Fruit fly (Drosophila melanogaster) whole organism, embryonic: ENCODE results near the gene CG43293.

ENCODE experiments used
- Ada2b ChIP-seq: fragments of 200-800 bp; sonication (Bioruptor generic); IDR thresholded peaks from 2 replicates; pipeline ENCODE4 v1.3.6; 2022; ENCODE audit warnings: missing biosample characterization, missing genetic modification characterization
- Antp ChIP-seq: fragments of 200-800 bp; sonication (Bioruptor generic); optimal IDR thresholded peaks from 3 replicates; lab custom pipeline; 2016; ENCODE audit warnings: missing biosample characterization, missing genetic modification characterization
- Awh ChIP-seq: fragments of 200-800 bp; sonication (Bioruptor generic); IDR thresholded peaks from 2 replicates; pipeline ENCODE4, ENCODE4 v1.3.6; 2022; ENCODE audit warnings: missing biosample characterization, missing genetic modification characterization
- CG10321 ChIP-seq: fragments of 200-800 bp; sonication (Bioruptor generic); IDR thresholded peaks from 2 replicates; pipeline ENCODE4 v1.3.6; 2022; ENCODE audit warnings: missing biosample characterization, missing genetic modification characterization
- CG10366 ChIP-seq: fragments of 200-800 bp; sonication (Bioruptor generic); IDR thresholded peaks from 2 replicates; pipeline ENCODE4 v1.3.6; 2022; ENCODE audit warnings: missing biosample characterization, missing genetic modification characterization
- CG11695 ChIP-seq: fragments of 200-800 bp; sonication (Bioruptor generic); IDR thresholded peaks from 3 replicates; pipeline ENCODE4 v1.3.6; 2022; ENCODE audit warnings: missing biosample characterization, missing genetic modification characterization
- CG11723 ChIP-seq: fragments of 200-800 bp; sonication (Bioruptor generic); optimal IDR thresholded peaks from 2 replicates; lab custom pipeline; 2017; ENCODE audit warnings: missing biosample characterization, mild to moderate bottlenecking, missing genetic modification characterization
- CG13296 ChIP-seq: fragments of 200-800 bp; sonication (Bioruptor generic); optimal IDR thresholded peaks from 3 replicates; lab custom pipeline; 2018; ENCODE audit warnings: missing biosample characterization, mild to moderate bottlenecking, missing genetic modification characterization
- CG14050 ChIP-seq: fragments of 200-800 bp; sonication (Bioruptor generic); IDR thresholded peaks from 3 replicates; pipeline ENCODE4 v1.3.6; 2022; ENCODE audit warnings: missing biosample characterization, missing genetic modification characterization
- CG15514 ChIP-seq: fragments of 200-800 bp; sonication (Bioruptor generic); optimal IDR thresholded peaks from 3 replicates; lab custom pipeline; 2017; ENCODE audit warnings: missing biosample characterization, missing genetic modification characterization, mild to moderate bottlenecking, moderate library complexity, missing genetic modification reagents
- CG15696 ChIP-seq: fragments of 200-800 bp; sonication (Bioruptor generic); optimal IDR thresholded peaks from 2 replicates; lab custom pipeline; 2019; ENCODE audit warnings: missing biosample characterization, mild to moderate bottlenecking, missing genetic modification characterization, moderate library complexity
- CG17359 ChIP-seq: fragments of 200-800 bp; sonication (Bioruptor generic); optimal IDR thresholded peaks from 3 replicates; lab custom pipeline; 2018; ENCODE audit warnings: missing biosample characterization, mild to moderate bottlenecking, missing genetic modification characterization, moderate library complexity
- CG18599 ChIP-seq: fragments of 200-800 bp; sonication (Bioruptor generic); optimal IDR thresholded peaks from 3 replicates; lab custom pipeline; 2017; ENCODE audit warnings: missing biosample characterization, missing genetic modification characterization, mild to moderate bottlenecking, moderate library complexity, missing genetic modification reagents
- CG2116 ChIP-seq: fragments of 200-800 bp; sonication (Bioruptor generic); optimal IDR thresholded peaks from 3 replicates; lab custom pipeline; 2018; ENCODE audit warnings: missing biosample characterization, mild to moderate bottlenecking, missing genetic modification characterization
- CG2678 ChIP-seq: fragments of 200-800 bp; sonication (Bioruptor generic); optimal IDR thresholded peaks from 3 replicates; lab custom pipeline; 2019; ENCODE audit warnings: missing biosample characterization, mild to moderate bottlenecking, missing genetic modification characterization, moderate library complexity
- CG2875 ChIP-seq: fragments of 200-800 bp; sonication (Bioruptor generic); optimal IDR thresholded peaks from 2 replicates; lab custom pipeline; 2017; ENCODE audit warnings: missing biosample characterization, mild to moderate bottlenecking, missing genetic modification characterization, missing genetic modification reagents
- CG31441 ChIP-seq: fragments of 200-800 bp; sonication (Bioruptor generic); IDR thresholded peaks from 2 replicates; pipeline ENCODE4 v1.3.6; 2022; ENCODE audit warnings: missing biosample characterization, missing genetic modification characterization
- CG3726 ChIP-seq: fragments of 200-800 bp; sonication (Bioruptor generic); IDR thresholded peaks from 3 replicates; pipeline ENCODE4, ENCODE4 v1.3.6; 2022; ENCODE audit warnings: missing biosample characterization, missing genetic modification characterization
- CG6254 ChIP-seq: fragments of 200-800 bp; sonication (Bioruptor generic); optimal IDR thresholded peaks from 3 replicates; lab custom pipeline; 2017; ENCODE audit warnings: mild to moderate bottlenecking, missing biosample characterization, missing genetic modification reagents, missing genetic modification characterization
- CG6683 ChIP-seq: fragments of 200-800 bp; sonication (Bioruptor generic); optimal IDR thresholded peaks from 2 replicates; lab custom pipeline; 2017; ENCODE audit warnings: missing biosample characterization, mild to moderate bottlenecking, missing genetic modification characterization, missing genetic modification reagents
- CG7786 ChIP-seq: fragments of 200-800 bp; sonication (Bioruptor generic); optimal IDR thresholded peaks from 2 replicates; lab custom pipeline; 2016; ENCODE audit warnings: missing biosample characterization, missing genetic modification characterization
- CG7987 ChIP-seq: fragments of 200-800 bp; sonication (Bioruptor generic); optimal IDR thresholded peaks from 2 replicates; lab custom pipeline; 2018; ENCODE audit warnings: missing biosample characterization, mild to moderate bottlenecking, missing genetic modification characterization, moderate library complexity
- CG8944 ChIP-seq: fragments of 200-800 bp; sonication (Bioruptor generic); optimal IDR thresholded peaks from 3 replicates; lab custom pipeline; 2016; ENCODE audit warnings: missing biosample characterization, missing genetic modification characterization
- CG9727 ChIP-seq: fragments of 200-800 bp; sonication (Bioruptor generic); optimal IDR thresholded peaks from 3 replicates; lab custom pipeline; 2017; ENCODE audit warnings: missing biosample characterization, mild to moderate bottlenecking, missing genetic modification characterization
- Dad ChIP-seq: fragments of 200-800 bp; sonication (Bioruptor generic); optimal IDR thresholded peaks from 3 replicates; lab custom pipeline; 2016; ENCODE audit warnings: missing biosample characterization, missing genetic modification characterization
- Fer3 ChIP-seq: fragments of 200-800 bp; sonication (Bioruptor generic); optimal IDR thresholded peaks from 2 replicates; lab custom pipeline; 2018; ENCODE audit warnings: missing biosample characterization, mild to moderate bottlenecking, missing genetic modification characterization, moderate library complexity
- HLH54F ChIP-seq: fragments of 200-800 bp; sonication (Bioruptor generic); optimal IDR thresholded peaks from 3 replicates; lab custom pipeline; 2016; ENCODE audit warnings: missing biosample characterization, missing genetic modification characterization
- Hmr ChIP-seq: fragments of 200-800 bp; sonication (Bioruptor generic); optimal IDR thresholded peaks from 3 replicates; lab custom pipeline; 2017; ENCODE audit warnings: mild to moderate bottlenecking, missing biosample characterization, missing genetic modification reagents, missing genetic modification characterization
- MESR4 ChIP-seq: fragments of 200-800 bp; sonication (Bioruptor generic); optimal IDR thresholded peaks from 2 replicates; lab custom pipeline; 2018; ENCODE audit warnings: missing biosample characterization, mild to moderate bottlenecking, missing genetic modification characterization, moderate library complexity
- Mad ChIP-seq: fragments of 200-800 bp; sonication (Bioruptor generic); optimal IDR thresholded peaks from 2 replicates; lab custom pipeline; 2016; ENCODE audit warnings: missing biosample characterization, missing genetic modification characterization
- Med ChIP-seq: fragments of 200-800 bp; sonication (Bioruptor generic); peaks from one replicate; lab custom pipeline; 2016; ENCODE audit warnings: missing biosample characterization, missing genetic modification characterization, mild to moderate bottlenecking, inconsistent platforms, moderate library complexity
- Spps ChIP-seq: fragments of 200-800 bp; sonication (Bioruptor generic); optimal IDR thresholded peaks from 2 replicates; lab custom pipeline; 2018; ENCODE audit warnings: missing biosample characterization, mild to moderate bottlenecking, missing genetic modification characterization
- ase ChIP-seq: fragments of 200-800 bp; sonication (Bioruptor generic); IDR thresholded peaks from 3 replicates; pipeline ENCODE4 v1.3.6; 2022; ENCODE audit warnings: missing biosample characterization, missing genetic modification characterization
- chif ChIP-seq, 2 experiments: fragments of 200-800 bp; sonication (Bioruptor generic); optimal IDR thresholded peaks; 3 replicates each; lab custom pipeline; 2016; ENCODE audit warnings: missing biosample characterization in 2 of 2, missing genetic modification characterization in 2 of 2
- croc ChIP-seq: fragments of 200-800 bp; sonication (Bioruptor generic); conservative IDR thresholded peaks from 3 replicates; pipeline ENCODE4 v1.3.6; 2022; ENCODE audit warnings: missing biosample characterization, missing genetic modification characterization
- danr ChIP-seq: fragments of 200-800 bp; sonication (Bioruptor generic); IDR thresholded peaks from 2 replicates; pipeline ENCODE4 v1.3.6; 2022; ENCODE audit warnings: missing biosample characterization, missing genetic modification characterization
- dysf ChIP-seq: fragments of 200-800 bp; sonication (Bioruptor generic); IDR thresholded peaks from 3 replicates; pipeline ENCODE4 v1.3.6; 2022; ENCODE audit warnings: missing biosample characterization, missing genetic modification characterization
- gcm ChIP-seq: fragments of 200-800 bp; sonication (Bioruptor generic); optimal IDR thresholded peaks from 2 replicates; lab custom pipeline; 2019; ENCODE audit warnings: missing biosample characterization, mild to moderate bottlenecking, missing genetic modification characterization, moderate library complexity
- hbn ChIP-seq: fragments of 200-800 bp; sonication (Bioruptor generic); IDR thresholded peaks from 2 replicates; pipeline ENCODE4 v1.3.6; 2022; ENCODE audit warnings: missing biosample characterization, missing genetic modification characterization; ENCODE audit not compliant: partially characterized antibody
- hkb ChIP-seq, 2 experiments: fragments of 200-800 bp in 1 of 2; fragments of >200 bp in 1 of 2; sonication (Bioruptor generic) in 1 of 2; IDR thresholded peaks in 1 of 2; optimal IDR thresholded peaks in 1 of 2; 2 replicates each; pipeline versions ENCODE4 v1.3.6 to Lab custom; 2017 to 2022; ENCODE audit warnings: missing biosample characterization in 1 of 2, missing genetic modification characterization in 1 of 2
- lab ChIP-seq: fragments of 200-800 bp; sonication (Bioruptor generic); optimal IDR thresholded peaks from 3 replicates; lab custom pipeline; 2017; ENCODE audit warnings: missing biosample characterization, missing genetic modification characterization, mild to moderate bottlenecking, moderate library complexity, missing genetic modification reagents
- org-1 ChIP-seq: fragments of 200-800 bp; sonication (Bioruptor generic); optimal IDR thresholded peaks from 2 replicates; lab custom pipeline; 2017; ENCODE audit warnings: missing biosample characterization, missing genetic modification characterization
- ranshi ChIP-seq: fragments of 200-800 bp; sonication (Bioruptor generic); IDR thresholded peaks from 2 replicates; pipeline ENCODE4 v1.3.6; 2022; ENCODE audit warnings: missing biosample characterization, missing genetic modification characterization
- rib ChIP-seq: fragments of 200-800 bp; sonication (Bioruptor generic); IDR thresholded peaks from 2 replicates; pipeline ENCODE4 v1.3.6; 2022; ENCODE audit warnings: missing biosample characterization, missing genetic modification characterization
- ro ChIP-seq: fragments of 200-800 bp; sonication (Bioruptor generic); IDR thresholded peaks from 2 replicates; pipeline ENCODE4 v1.3.6; 2022; ENCODE audit warnings: missing biosample characterization, missing genetic modification characterization
- sob ChIP-seq: fragments of 200-800 bp; sonication (Bioruptor generic); IDR thresholded peaks from 2 replicates; pipeline ENCODE4 v1.3.6; 2022; ENCODE audit warnings: missing biosample characterization, missing genetic modification characterization
- tio ChIP-seq: fragments of 200-800 bp; sonication (Bioruptor generic); optimal IDR thresholded peaks from 2 replicates; lab custom pipeline; 2017; ENCODE audit warnings: missing biosample characterization, missing genetic modification characterization, inconsistent platforms
- unpg ChIP-seq: fragments of 200-800 bp; sonication (Bioruptor generic); optimal IDR thresholded peaks from 3 replicates; lab custom pipeline; 2018; ENCODE audit warnings: missing biosample characterization, mild to moderate bottlenecking, missing genetic modification characterization, moderate library complexity

CG43293 gene

DNA sequence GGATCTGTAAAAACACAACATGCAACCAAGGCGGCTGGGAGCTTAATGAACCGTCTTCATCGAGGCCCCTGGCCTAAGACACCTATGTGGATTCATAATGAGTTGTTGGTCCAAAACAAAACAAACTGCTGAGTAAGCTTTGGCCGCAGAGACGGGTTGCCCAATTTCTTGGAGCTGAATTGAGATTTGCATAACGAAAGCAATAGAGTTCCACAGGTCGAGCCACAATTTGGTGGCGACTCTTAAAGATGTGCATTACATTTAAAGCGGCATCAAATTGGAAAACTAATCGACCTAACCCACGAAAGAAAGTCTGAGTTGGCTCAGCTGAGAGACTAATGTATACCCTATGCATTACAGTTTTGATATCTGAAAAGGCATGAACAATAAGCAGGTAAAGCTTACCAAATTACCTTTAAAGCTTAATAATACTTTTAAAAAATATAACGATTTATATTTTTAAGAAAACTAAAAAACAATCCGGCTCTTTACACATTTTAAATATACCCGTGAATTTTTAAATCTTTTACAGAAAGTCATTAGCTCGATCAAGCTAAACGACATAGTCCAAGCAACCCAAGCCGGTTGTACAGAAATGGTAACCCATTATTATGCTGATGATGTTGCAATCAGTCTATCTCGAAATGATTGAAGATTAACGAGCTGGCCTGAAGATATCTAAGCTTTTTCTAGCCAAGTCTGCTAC, 27.5 kb upstream of the CG43293 start, which contains the start of gene CG13297 (continued):
- TF ChIP-seq CG8944 (GFP tag; lab: Kevin White, UChicago): no peak
- TF ChIP-seq Med (GFP tag; lab: Kevin White, UChicago): peak; percentile 1
- peak; percentile 37; the same call in 2 of the 3 replicates for TF ChIP-seq croc (GFP tag; lab: Robert Waterston, UW)
- no peak for TF ChIP-seq MESR4 (GFP tag; lab: Kevin White, UChicago)
- TF ChIP-seq CG31441 (GFP tag; lab: Robert Waterston, UW): peak; percentile 84
- TF ChIP-seq tio (GFP tag; lab: Kevin White, UChicago): peak; percentile 32
- TF ChIP-seq chif (GFP tag; optimal IDR thresholded peaks at IDR 0.05; lab: Kevin White, UChicago): peak in 1 of 2 experiments; percentile 8
- TF ChIP-seq CG6683 (GFP tag; lab: Kevin White, UChicago): no peak
- peak; percentile 57; the same call in 2 of the 3 replicates for TF ChIP-seq dysf (GFP tag; lab: Robert Waterston, UW)
- TF ChIP-seq Awh (GFP tag; lab: Robert Waterston, UW): 0 out of 2 replicates have a peak, but pooled peaks have one; percentile 40
- no peak for TF ChIP-seq hkb (optimal IDR thresholded peaks at IDR 0.05; lab: Kevin White, UChicago)
- TF ChIP-seq hkb (GFP tag; IDR thresholded peaks at IDR 0.05; lab: Robert Waterston, UW): peak; percentile 65; the same call in 1 of the 2 replicates
- peak; percentile 45; the same call in 1 of the 2 replicates for TF ChIP-seq danr
- peak; percentile 25 for TF ChIP-seq CG11723 (GFP tag; lab: Kevin White, UChicago)
- peak; percentile 37 for TF ChIP-seq org-1
- no peak for TF ChIP-seq CG9727
- peak; percentile 61 for TF ChIP-seq CG10366 (GFP tag; lab: Robert Waterston, UW)
- TF ChIP-seq Dad: no peak
- peak; percentile 40; the same call in 1 of the 2 replicates for TF ChIP-seq sob (GFP tag; lab: Robert Waterston, UW)
- no peak for TF ChIP-seq CG2875 (GFP tag; lab: Kevin White, UChicago)
- TF ChIP-seq CG15514 (GFP tag; lab: Kevin White, UChicago): no peak
- TF ChIP-seq CG13296 (GFP tag; lab: Kevin White, UChicago): peak; percentile 85
- peak; percentile 76 for TF ChIP-seq CG11695 (GFP tag; lab: Robert Waterston, UW)
- TF ChIP-seq CG15696: no peak
- no peak for TF ChIP-seq ro (GFP tag; lab: Robert Waterston, UW)
- TF ChIP-seq CG17359 (tag; lab: Kevin White, UChicago): peak; percentile 68
- TF ChIP-seq CG2116 (GFP tag; lab: Kevin White, UChicago): no peak
- no peak for TF ChIP-seq Mad
- no peak for TF ChIP-seq CG3726 (GFP tag; lab: Robert Waterston, UW)
- TF ChIP-seq hbn (GFP tag; lab: Robert Waterston, UW): no peak
- TF ChIP-seq CG2678 (tag; lab: Kevin White, UChicago): peak; percentile 79
- peak; percentile 54; the same call in 1 of the 3 replicates for TF ChIP-seq ase (GFP tag; lab: Robert Waterston, UW)
- TF ChIP-seq CG7987 (GFP tag; lab: Kevin White, UChicago): no peak
- peak; percentile 12 for TF ChIP-seq CG6254 (GFP tag; lab: Kevin White, UChicago)
- peak; percentile 26 for TF ChIP-seq lab (GFP tag; lab: Kevin White, UChicago)
- no peak for TF ChIP-seq HLH54F (GFP tag; lab: Kevin White, UChicago)
- no peak for TF ChIP-seq CG14050
- peak; percentile 54 for TF ChIP-seq unpg (GFP tag; lab: Kevin White, UChicago)
- peak; percentile 5 for TF ChIP-seq Spps (tag; lab: Kevin White, UChicago)
- peak; percentile 37 for TF ChIP-seq CG18599 (GFP tag; lab: Kevin White, UChicago)
- no peak for TF ChIP-seq Antp (GFP tag; lab: Kevin White, UChicago)
- TF ChIP-seq ranshi (GFP tag; lab: Robert Waterston, UW): peak; percentile 21; the same call in 1 of the 2 replicates
- no peak for TF ChIP-seq CG10321 (GFP tag; lab: Robert Waterston, UW)
- 0 out of 2 replicates have a peak, but pooled peaks have one; percentile 30 for TF ChIP-seq Ada2b
- TF ChIP-seq gcm (GFP tag; lab: Kevin White, UChicago): peak; percentile 32
- TF ChIP-seq CG7786: no peak
- TF ChIP-seq Hmr (GFP tag; lab: Kevin White, UChicago): peak; percentile 6
- no peak for TF ChIP-seq rib (GFP tag; lab: Robert Waterston, UW)
- TF ChIP-seq Fer3 (tag; lab: Kevin White, UChicago): peak; percentile 35
